Worm (Caenorhabditis elegans) whole organism, midembryonic: ENCODE data around the gene F11C7.6.

ENCODE experiments used
- T22C8.4 ChIP-seq: fragments of 200-800 bp; sonication (Bioruptor generic); IDR thresholded peaks from 2 replicates; pipeline ENCODE4 v1.3.6; 2022; ENCODE audit warnings: missing genetic modification characterization, missing compliant biosample characterization
- cog-1 ChIP-seq: sonication (generic microtip); optimal IDR thresholded peaks from 2 replicates; lab custom pipeline; 2016; ENCODE audit warnings: missing genetic modification characterization, missing compliant biosample characterization
- flt-1 ChIP-seq: fragments of 200-800 bp; sonication (Bioruptor generic); IDR thresholded peaks from 2 replicates; pipeline ENCODE4 v1.3.6; 2022; ENCODE audit warnings: missing genetic modification characterization, missing compliant biosample characterization
- klf-2 ChIP-seq: fragments of 200-800 bp; sonication (Bioruptor generic); conservative IDR thresholded peaks from 2 replicates; pipeline ENCODE4 v1.3.6; 2022; ENCODE audit warnings: missing genetic modification reagents, missing genetic modification characterization, missing compliant biosample characterization
- med-1 ChIP-seq: sonication (generic microtip); optimal IDR thresholded peaks from 2 replicates; lab custom pipeline; 2017; ENCODE audit warnings: missing genetic modification characterization, mild to moderate bottlenecking, missing compliant biosample characterization, antibody characterized with exemption, missing genetic modification reagents; ENCODE audit not compliant: insufficient read depth
- ref-1 ChIP-seq: fragments of 200-800 bp; sonication (Bioruptor generic); conservative IDR thresholded peaks from 2 replicates; pipeline ENCODE4 v1.3.6; 2022; ENCODE audit warnings: missing genetic modification reagents, missing genetic modification characterization, missing compliant biosample characterization
- tab-1 ChIP-seq: fragments of 200-800 bp; sonication (Bioruptor generic); IDR thresholded peaks from 2 replicates; pipeline ENCODE4 v1.3.6; 2022; ENCODE audit warnings: missing genetic modification characterization, missing compliant biosample characterization
- ztf-23 ChIP-seq: fragments of 200-800 bp; sonication (Bioruptor generic); IDR thresholded peaks from 2 replicates; pipeline ENCODE4 v1.3.6; 2022; ENCODE audit warnings: missing genetic modification reagents, missing genetic modification characterization, missing compliant biosample characterization
- ztf-29 ChIP-seq: fragments of 200-800 bp; sonication (Bioruptor generic); IDR thresholded peaks from 2 replicates; pipeline ENCODE4 v1.3.6; 2022; ENCODE audit warnings: missing genetic modification reagents, missing genetic modification characterization, missing compliant biosample characterization

F11C7.6 gene

ce11 chrX:17396456-17396855, 4.9 kb upstream of the F11C7.6 start, which contains the start of the genes vap-1 and F11C7.2:
vap-1 (minus strand) TSS chrX:17396556.
F11C7.2 (plus strand) TSS chrX:17396814.
- TF ChIP-seq flt-1 (GFP tag; lab: Robert Waterston, UW) (no peak), cog-1 (tag; lab: Kevin White, UChicago) (no peak), klf-2 (no peak), med-1 (GFP tag; lab: Kevin White, UChicago) (no peak), T22C8.4 (GFP tag; lab: Robert Waterston, UW) (no peak), ztf-29 (GFP tag; lab: Robert Waterston, UW) (no peak), tab-1 (GFP tag; lab: Robert Waterston, UW) (no peak), ref-1 (GFP tag; lab: Robert Waterston, UW) (no peak), ztf-23 (GFP tag; lab: Robert Waterston, UW) (no peak)

DNA sequence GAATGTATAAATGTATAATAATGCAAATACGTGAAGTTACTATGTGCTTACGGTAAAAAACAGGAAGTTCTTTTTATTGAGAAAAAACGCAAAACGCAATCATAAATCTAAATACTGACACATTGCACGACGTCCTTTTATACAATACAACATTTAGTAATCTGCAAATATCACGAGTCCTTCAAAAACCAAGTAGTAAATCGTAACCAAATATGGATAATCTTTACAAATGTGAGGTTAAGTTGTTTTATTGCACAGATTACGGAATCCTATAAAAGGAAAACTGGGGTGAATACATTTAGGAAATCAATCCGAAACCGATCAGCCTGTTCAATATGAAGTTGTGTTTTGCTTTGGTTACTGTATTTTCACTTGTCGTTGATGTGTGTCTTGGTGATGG, 3.1 kb upstream of the F11C7.6 start, which contains the start of gene F11C7.7:
Gene F11C7.7 (plus strand): TSS at position 301 of the 400 bp plus-strand sequence.
- TF ChIP-seq med-1 (GFP tag; lab: Kevin White, UChicago) (no peak), T22C8.4 (GFP tag; lab: Robert Waterston, UW) (no peak), tab-1 (GFP tag; lab: Robert Waterston, UW) (no peak), cog-1 (tag; lab: Kevin White, UChicago) (no peak), ztf-29 (GFP tag; lab: Robert Waterston, UW) (no peak), ref-1 (GFP tag; lab: Robert Waterston, UW) (no peak), ztf-23 (GFP tag; lab: Robert Waterston, UW) (no peak), klf-2 (no peak), flt-1 (GFP tag; lab: Robert Waterston, UW) (no peak)

ce11 chrX:17400425-17400824, 939 bp upstream of the F11C7.6 start:
- TF ChIP-seq med-1 (GFP tag; lab: Kevin White, UChicago) (no peak), flt-1 (GFP tag; lab: Robert Waterston, UW) (no peak), ref-1 (GFP tag; lab: Robert Waterston, UW) (no peak), ztf-29 (GFP tag; lab: Robert Waterston, UW) (no peak), ztf-23 (GFP tag; lab: Robert Waterston, UW) (no peak), klf-2 (no peak), tab-1 (GFP tag; lab: Robert Waterston, UW) (no peak), cog-1 (tag; lab: Kevin White, UChicago) (no peak), T22C8.4 (GFP tag; lab: Robert Waterston, UW) (no peak)

DNA sequence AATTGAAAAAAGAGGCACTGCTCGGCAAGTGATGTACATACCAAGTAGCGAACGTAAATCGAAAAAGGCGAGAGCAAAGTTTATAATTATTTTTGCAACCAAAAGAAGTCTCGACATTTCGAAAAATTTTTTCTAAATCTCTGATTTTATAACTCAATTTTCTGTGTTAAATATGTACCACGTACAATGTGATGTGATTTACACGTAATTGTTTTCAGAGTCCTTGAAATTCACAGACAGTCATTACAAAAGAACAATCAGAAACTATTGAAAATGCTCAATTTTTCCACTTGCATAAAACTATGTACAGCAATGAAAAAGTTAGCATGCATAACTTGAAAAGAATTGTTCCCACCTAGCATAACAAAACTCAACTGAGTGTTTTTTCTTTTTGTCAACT, 1.7 kb downstream of the F11C7.6 start:
- TF ChIP-seq klf-2 (no peak), ztf-23 (GFP tag; lab: Robert Waterston, UW) (no peak), flt-1 (GFP tag; lab: Robert Waterston, UW) (no peak), T22C8.4 (GFP tag; lab: Robert Waterston, UW) (no peak), cog-1 (tag; lab: Kevin White, UChicago) (no peak), ztf-29 (GFP tag; lab: Robert Waterston, UW) (no peak), tab-1 (GFP tag; lab: Robert Waterston, UW) (no peak), ref-1 (GFP tag; lab: Robert Waterston, UW) (no peak), med-1 (GFP tag; lab: Kevin White, UChicago) (no peak)

ce11 chrX:17408855-17409254, 7.5 kb downstream of the F11C7.6 start:
- TF ChIP-seq flt-1 (GFP tag; lab: Robert Waterston, UW) (no peak), ref-1 (GFP tag; lab: Robert Waterston, UW) (no peak), cog-1 (tag; lab: Kevin White, UChicago) (no peak), ztf-29 (GFP tag; lab: Robert Waterston, UW) (no peak), T22C8.4 (GFP tag; lab: Robert Waterston, UW) (no peak), ztf-23 (GFP tag; lab: Robert Waterston, UW) (no peak), med-1 (GFP tag; lab: Kevin White, UChicago) (no peak), klf-2 (no peak), tab-1 (GFP tag; lab: Robert Waterston, UW) (no peak)

DNA sequence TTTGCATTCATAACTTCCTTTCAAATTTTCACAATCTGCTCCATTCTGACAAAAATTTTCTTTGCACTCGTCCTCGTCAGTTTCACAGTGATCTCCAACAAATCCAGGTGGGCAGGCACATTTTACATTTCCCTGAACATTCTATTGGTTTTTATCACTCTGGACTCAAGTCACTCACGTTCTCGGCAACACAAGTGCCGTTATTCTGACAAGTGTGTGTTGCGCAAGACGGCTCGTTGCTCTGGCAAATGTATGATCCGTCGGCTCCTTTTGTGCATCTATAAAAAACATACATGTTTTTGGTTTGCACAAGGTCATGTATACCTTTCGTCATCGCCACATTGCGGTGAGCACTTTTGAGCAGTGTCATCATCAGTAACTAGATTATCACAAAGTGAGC, 11.3 kb downstream of the F11C7.6 start:
- TF ChIP-seq tab-1 (GFP tag; lab: Robert Waterston, UW) (no peak), med-1 (GFP tag; lab: Kevin White, UChicago) (no peak), T22C8.4 (GFP tag; lab: Robert Waterston, UW) (no peak), ztf-29 (GFP tag; lab: Robert Waterston, UW) (no peak), ztf-23 (GFP tag; lab: Robert Waterston, UW) (no peak), flt-1 (GFP tag; lab: Robert Waterston, UW) (no peak), cog-1 (tag; lab: Kevin White, UChicago) (no peak), klf-2 (no peak), ref-1 (GFP tag; lab: Robert Waterston, UW) (no peak)

DNA sequence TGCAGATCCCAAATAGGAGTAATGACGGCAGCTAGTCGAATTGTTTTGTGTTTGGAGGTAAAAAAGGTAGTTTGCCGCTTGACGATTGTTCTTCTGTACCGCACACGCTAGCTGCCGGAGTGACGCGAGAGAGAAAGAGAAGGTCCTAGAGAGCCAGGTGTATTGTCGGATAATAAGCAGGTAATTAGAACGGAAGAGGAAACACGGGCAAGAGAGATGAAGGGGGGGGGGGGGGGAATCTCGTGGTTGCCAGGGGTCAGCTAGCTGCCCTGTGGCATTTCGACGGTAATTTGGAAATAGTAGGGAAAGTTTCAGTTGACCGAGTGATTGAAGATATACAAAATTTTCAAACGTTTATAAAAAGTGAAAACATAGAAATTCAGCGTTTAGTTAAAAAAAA, 12.5 kb downstream of the F11C7.6 start, which contains the start of gene crb-1:
Gene crb-1 (minus strand): TSS at position 147 of the 400 bp plus-strand sequence.
- TF ChIP-seq flt-1 (GFP tag; lab: Robert Waterston, UW), result no peak
- TF ChIP-seq klf-2, result no peak
- TF ChIP-seq tab-1 (GFP tag; lab: Robert Waterston, UW), result no peak
- no peak for TF ChIP-seq ztf-29 (GFP tag; lab: Robert Waterston, UW)
- TF ChIP-seq med-1 (GFP tag; lab: Kevin White, UChicago), result no peak
- TF ChIP-seq ztf-23 (GFP tag; lab: Robert Waterston, UW), result no peak
- no peak for TF ChIP-seq cog-1 (tag; lab: Kevin White, UChicago)
- TF ChIP-seq T22C8.4 (GFP tag; lab: Robert Waterston, UW), result no peak
- TF ChIP-seq ref-1 (GFP tag; lab: Robert Waterston, UW), result no peak

DNA sequence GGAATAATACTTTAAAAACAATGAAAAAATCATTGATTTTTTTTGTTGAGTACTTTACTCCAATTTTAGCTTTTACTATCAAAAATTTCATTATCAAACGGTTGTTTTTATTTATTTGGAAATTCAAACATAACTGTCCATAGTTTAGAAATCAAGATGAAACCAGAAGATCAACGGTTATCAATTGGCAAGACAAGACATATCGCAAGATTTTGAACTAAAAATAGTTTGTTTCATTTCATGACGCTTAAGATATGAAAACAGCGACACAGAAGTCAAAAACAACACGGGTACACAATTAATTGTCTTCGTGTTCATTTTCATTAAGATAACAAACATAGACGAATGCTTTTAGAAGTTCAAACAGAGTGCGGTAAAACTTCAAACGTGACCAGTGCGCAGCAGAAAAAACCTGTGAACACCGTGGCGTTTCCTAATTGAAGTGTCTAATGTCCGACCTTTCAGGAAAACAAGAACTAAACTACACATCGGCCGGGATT, 16.2 kb downstream of the F11C7.6 start:
- no peak for TF ChIP-seq T22C8.4 (GFP tag; lab: Robert Waterston, UW)
- no peak for TF ChIP-seq cog-1 (tag; lab: Kevin White, UChicago)
- TF ChIP-seq med-1 (GFP tag; lab: Kevin White, UChicago), result no peak
- no peak for TF ChIP-seq ref-1 (GFP tag; lab: Robert Waterston, UW)
- no peak for TF ChIP-seq flt-1 (GFP tag; lab: Robert Waterston, UW)
- TF ChIP-seq tab-1 (GFP tag; lab: Robert Waterston, UW), result no peak
- TF ChIP-seq klf-2, result no peak
- no peak for TF ChIP-seq ztf-23 (GFP tag; lab: Robert Waterston, UW)
- TF ChIP-seq ztf-29 (GFP tag; lab: Robert Waterston, UW), result no peak
